Fruit fly (Drosophila melanogaster): ENCODE results near the gene Ctu2.
A peak's percentile ranks its signal among the peaks of the same experiment; 100 is the strongest.

DNA sequence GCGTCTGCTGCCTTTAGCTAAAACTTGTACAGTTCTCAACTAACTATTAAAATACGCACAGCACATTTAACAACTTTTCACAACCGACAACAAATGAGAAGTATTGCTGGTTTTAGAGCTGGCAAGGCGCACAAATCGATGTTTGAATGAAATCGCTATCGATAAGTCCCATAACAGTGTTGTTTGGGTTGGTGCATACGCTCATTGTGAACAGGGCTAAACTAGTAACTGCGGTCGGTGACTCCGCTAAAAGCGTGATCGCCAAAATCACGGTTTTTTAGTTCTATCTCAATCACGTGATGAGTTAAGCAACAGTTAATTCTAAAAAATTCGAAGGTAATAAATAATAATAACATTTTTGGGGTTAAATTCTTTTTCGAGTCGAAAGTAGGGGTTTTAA is 39.7 kb downstream of the Ctu2 start, which contains the start of gene Top2:
- TF ChIP-seq CG13204 (GFP tag; optimal IDR thresholded peaks at IDR 0.05) (no peak), Pif1B (GFP tag; optimal IDR thresholded peaks at IDR 0.05) (no peak), CG9948 (tag; optimal IDR thresholded peaks at IDR 0.05) (no peak), CG14655 (GFP tag; optimal IDR thresholded peaks at IDR 0.05) (no peak), CG12605 (GFP tag; IDR thresholded peaks at IDR 0.05) (no peak), CG8159 (tag; optimal IDR thresholded peaks at IDR 0.05) (peak; percentile 17), EcR (GFP tag; optimal IDR thresholded peaks at IDR 0.05) (no peak), Pif1A (GFP tag; optimal IDR thresholded peaks at IDR 0.05) (no peak), CG15710 (tag; optimal IDR thresholded peaks at IDR 0.05) (no peak), fd96Ca (GFP tag; IDR thresholded peaks at IDR 0.05) (no peak), CG34367 (tag; optimal IDR thresholded peaks at IDR 0.05) (no peak), rn (GFP tag; IDR thresholded peaks at IDR 0.05) (no peak), D1 (tag; optimal IDR thresholded peaks at IDR 0.05) (no peak)

All from whole organism, pupa.